Fruit fly (Drosophila melanogaster) whole organism, adult: ENCODE measurements around the gene Svil.

Source experiments
- CG33017 ChIP-seq: fragments of 200-800 bp; sonication (Bioruptor generic); optimal IDR thresholded peaks from 2 replicates; lab custom pipeline; 2018; ENCODE audit warnings: missing biosample characterization, mild to moderate bottlenecking, missing genetic modification characterization, moderate library complexity
- CG7101 ChIP-seq: fragments of 200-800 bp; sonication (Bioruptor generic); optimal IDR thresholded peaks from 2 replicates; lab custom pipeline; 2018; ENCODE audit warnings: missing biosample characterization, mild to moderate bottlenecking, missing genetic modification characterization, moderate library complexity
- cic ChIP-seq: fragments of 200-800 bp; sonication (Bioruptor generic); optimal IDR thresholded peaks from 2 replicates; lab custom pipeline; 2017; ENCODE audit warnings: missing biosample characterization, mild to moderate bottlenecking, missing genetic modification characterization, moderate library complexity
- pad ChIP-seq: fragments of 200-800 bp; sonication (Bioruptor generic); optimal IDR thresholded peaks from 3 replicates; lab custom pipeline; 2017; ENCODE audit warnings: missing biosample characterization, missing genetic modification characterization, mild to moderate bottlenecking, moderate library complexity, missing genetic modification reagents

dm6 chr3L:2379472-2379871 is 2.0 kb downstream of the Svil start:
- TF ChIP-seq CG7101 (no peak), pad (GFP tag; lab: Kevin White, UChicago) (no peak), cic (GFP tag; lab: Kevin White, UChicago) (no peak), CG33017 (tag; lab: Kevin White, UChicago) (no peak)
